Worm (Caenorhabditis elegans): Measurements from ENCODE around the gene C17C3.5.
"Not testable (repeated sequence)": the region's sequence is repeated elsewhere in the genome, so short reads cannot be mapped to it uniquely, and the experiment has no call there.

The C17C3.5 gene

ce11 chrII:5533642-5534041 lies 18.0 kb upstream of the C17C3.5 start, which contains the start of gene hlh-26:
Gene hlh-26 (minus strand): TSS chrII:5533742.
- no peak for TF ChIP-seq C34B4.2 (tag; optimal IDR thresholded peaks at IDR 0.05)
- no peak for TF ChIP-seq mdl-1 (tag; optimal IDR thresholded peaks at IDR 0.05)
- no peak for TF ChIP-seq skn-1 (tag; optimal IDR thresholded peaks at IDR 0.05)

- not testable (repeated sequence) for TF ChIP-seq dpl-1 (GFP tag; optimal IDR thresholded peaks at IDR 0.05); isw-1 (GFP tag; IDR thresholded peaks at IDR 0.05); unc-30 (tag; optimal IDR thresholded peaks at IDR 0.05)
Observed at ce11 chrII:5534939-5535338, 16.7 kb upstream of the C17C3.5 start, which contains the start of gene hlh-25. Gene hlh-25 (plus strand): TSS chrII:5535239.

- no peak for TF ChIP-seq ceh-82 (tag; optimal IDR thresholded peaks at IDR 0.05)
- no peak for TF ChIP-seq nhr-85 (tag)
- no peak for TF ChIP-seq rnt-1 (tag; optimal IDR thresholded peaks at IDR 0.05)
- no peak for TF ChIP-seq lir-3 (tag; optimal IDR thresholded peaks at IDR 0.05; ENCODE audit: poor library complexity)
- TF ChIP-seq ztf-4 (tag; optimal IDR thresholded peaks at IDR 0.05), result no peak
- no peak for TF ChIP-seq unc-30 (tag; optimal IDR thresholded peaks at IDR 0.05)
- no peak for TF ChIP-seq nhr-11 (tag; optimal IDR thresholded peaks at IDR 0.05)
- TF ChIP-seq lin-39 (tag; optimal IDR thresholded peaks at IDR 0.05), result no peak
Observed at ce11 chrII:5537078-5537477, 14.5 kb upstream of the C17C3.5 start.

- TF ChIP-seq zip-4 (GFP tag; optimal IDR thresholded peaks at IDR 0.05) (no peak), irx-1 (tag; optimal IDR thresholded peaks at IDR 0.05) (no peak), mab-9 (GFP tag; IDR thresholded peaks at IDR 0.05) (no peak), nhr-12 (tag; optimal IDR thresholded peaks at IDR 0.05) (no peak), dpl-1 (GFP tag; optimal IDR thresholded peaks at IDR 0.05) (no peak), fkh-10 (GFP tag; optimal IDR thresholded peaks at IDR 0.05) (no peak), nhr-19 (GFP tag; conservative IDR thresholded peaks at IDR 0.05) (no peak), fkh-4 (tag; optimal IDR thresholded peaks at IDR 0.05; ENCODE audit: borderline replicate concordance) (no peak), xbp-1 (tag; optimal IDR thresholded peaks at IDR 0.05) (no peak), grh-1 (GFP tag; IDR thresholded peaks at IDR 0.05) (no peak), nhr-84 (tag; optimal IDR thresholded peaks at IDR 0.05) (no peak), hlh-4 (tag; optimal IDR thresholded peaks at IDR 0.05) (no peak), ztf-11 (tag; optimal IDR thresholded peaks at IDR 0.05) (no peak), nhr-85 (tag) (no peak), F16B12.6 (tag; optimal IDR thresholded peaks at IDR 0.05) (no peak), tlp-1 (tag; optimal IDR thresholded peaks at IDR 0.05) (no peak), ceh-8 (GFP tag; optimal IDR thresholded peaks at IDR 0.05) (no peak)
Observed at ce11 chrII:5537524-5537923, 14.1 kb upstream of the C17C3.5 start, which contains the start of gene C17C3.11. Gene C17C3.11 (plus strand): TSS chrII:5537824.

- not testable (repeated sequence) for TF ChIP-seq aly-2, tbx-2, dsc-1 (tag; optimal IDR thresholded peaks at IDR 0.05)
Observed at ce11 chrII:5540113-5540512, 11.5 kb upstream of the C17C3.5 start, which contains the start of gene hlh-27. Gene hlh-27 (minus strand): TSS chrII:5540213.

ce11 chrII:5541685-5542084 lies 9.9 kb upstream of the C17C3.5 start, which contains the start of gene C17C3.24:
Gene C17C3.24 (minus strand): TSS chrII:5541785.
- TF ChIP-seq nhr-12 (tag; optimal IDR thresholded peaks at IDR 0.05), result no peak

Data from whole organism, L1 larva.